In the genomic region with DNA sequence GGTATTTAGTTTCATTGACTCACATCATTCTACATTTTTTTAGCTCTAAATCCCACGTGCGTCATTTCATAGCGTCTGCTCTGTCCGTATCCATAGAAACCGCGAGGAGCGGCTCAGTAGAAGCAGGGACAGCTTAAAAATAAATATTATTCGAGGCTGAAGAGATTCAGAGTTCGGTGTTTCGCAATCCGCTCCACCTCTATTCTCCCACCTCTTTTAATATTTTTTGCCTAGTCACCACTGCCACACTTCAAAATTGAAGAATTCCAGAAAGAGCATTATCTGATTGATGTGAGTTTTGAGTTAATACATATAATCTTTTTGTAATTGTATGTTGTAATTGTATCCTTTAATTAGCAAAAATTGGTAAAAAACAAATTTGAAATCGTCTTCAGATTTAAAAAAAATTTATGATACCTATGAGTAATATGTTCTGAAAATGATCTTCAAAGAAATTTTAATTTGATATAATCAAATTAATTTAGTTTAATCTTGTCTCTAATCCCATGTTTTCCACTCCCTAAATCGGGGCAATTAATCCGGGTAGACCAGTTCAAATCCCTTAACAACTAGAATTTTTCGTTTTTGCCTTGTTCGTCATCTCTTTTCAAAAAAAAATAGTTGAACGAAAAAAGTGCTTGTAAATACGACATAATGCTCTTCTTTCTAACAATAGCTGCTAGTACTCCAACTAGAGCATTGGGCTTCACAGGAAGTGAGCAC, we compare ENCODE assay signal across 1 worm cellular context.
A peak's percentile ranks its signal among the peaks of the same experiment; 100 is the strongest.
TF ChIP-seq lines count a peak whose summit lies in the region.

No protein-coding gene starts in this region.

TF ChIP-seq in whole organism, L1 larva, 84 proteins besides CTCF, POLR2A, EP300 and RAD21 (continued from another document):
- TF ChIP-seq elt-2 (tag; optimal IDR thresholded peaks at IDR 0.05; lab: Kevin White, UChicago), result no peak
- no peak for TF ChIP-seq nhr-90 (tag; optimal IDR thresholded peaks at IDR 0.05; lab: Kevin White, UChicago; ENCODE audit: poor library complexity)
- TF ChIP-seq grh-1 (GFP tag; IDR thresholded peaks at IDR 0.05; lab: Robert Waterston, UW), result no peak
- no peak for TF ChIP-seq pax-3 (tag; optimal IDR thresholded peaks at IDR 0.05; lab: Kevin White, UChicago)
- TF ChIP-seq fkh-10 (GFP tag; optimal IDR thresholded peaks at IDR 0.05; lab: Kevin White, UChicago), result no peak
- no peak for TF ChIP-seq nhr-237 (tag; optimal IDR thresholded peaks at IDR 0.05; lab: Kevin White, UChicago)
- no peak for TF ChIP-seq nhr-19 (GFP tag; conservative IDR thresholded peaks at IDR 0.05; lab: Robert Waterston, UW)
- TF ChIP-seq unc-62 (GFP tag; optimal IDR thresholded peaks at IDR 0.05; lab: Kevin White, UChicago), result no peak
- TF ChIP-seq nhr-71 (tag; optimal IDR thresholded peaks at IDR 0.05; lab: Kevin White, UChicago), result peak; percentile 26
- no peak for TF ChIP-seq nhr-85 (tag; lab: Kevin White, UChicago)
- TF ChIP-seq unc-86 (tag; optimal IDR thresholded peaks at IDR 0.05; lab: Kevin White, UChicago), result no peak
- no peak for TF ChIP-seq tlp-1 (tag; optimal IDR thresholded peaks at IDR 0.05; lab: Kevin White, UChicago)
- no peak for TF ChIP-seq zip-4 (GFP tag; optimal IDR thresholded peaks at IDR 0.05; lab: Kevin White, UChicago)
- no peak for TF ChIP-seq efl-1 (optimal IDR thresholded peaks at IDR 0.05; lab: Kevin White, UChicago)
- peak in 1 of 2 experiments; percentile 58 for TF ChIP-seq efl-1 (GFP tag; optimal IDR thresholded peaks at IDR 0.05 in 1 of 2; lab: Kevin White, UChicago)
- TF ChIP-seq ceh-63 (GFP tag; optimal IDR thresholded peaks at IDR 0.05; lab: Kevin White, UChicago), result no peak
- no peak for TF ChIP-seq sox-4 (tag; optimal IDR thresholded peaks at IDR 0.05; lab: Kevin White, UChicago)
- TF ChIP-seq aha-1 (tag; optimal IDR thresholded peaks at IDR 0.05; lab: Kevin White, UChicago), result no peak
- TF ChIP-seq ztf-11 (tag; optimal IDR thresholded peaks at IDR 0.05; lab: Kevin White, UChicago), result no peak
- TF ChIP-seq snpc-4 (tag; optimal IDR thresholded peaks at IDR 0.05; lab: Kevin White, UChicago), result no peak
- TF ChIP-seq snu-23 (GFP tag; optimal IDR thresholded peaks at IDR 0.05; lab: Kevin White, UChicago), result no peak
- TF ChIP-seq C16A3.4 (tag; optimal IDR thresholded peaks at IDR 0.05; lab: Kevin White, UChicago), result no peak
- TF ChIP-seq unc-98 (GFP tag; IDR thresholded peaks at IDR 0.05; lab: Robert Waterston, UW), result no peak
- TF ChIP-seq tbx-2 (tag; optimal IDR thresholded peaks at IDR 0.05; lab: Kevin White, UChicago), result no peak
- TF ChIP-seq ztf-4 (tag; optimal IDR thresholded peaks at IDR 0.05; lab: Kevin White, UChicago), result no peak
